Worm (Caenorhabditis elegans) whole organism, L1 larva: ENCODE measurements around the gene C18E9.7.

Source experiments
- C04F5.9 ChIP-seq: sonication (generic microtip); optimal IDR thresholded peaks from 2 replicates; lab custom pipeline; 2016; ENCODE audit warnings: missing genetic modification characterization, missing compliant biosample characterization
- F16B12.6 ChIP-seq: fragments of 150-350 bp; optimal IDR thresholded peaks from 2 replicates; lab custom pipeline; 2014; ENCODE audit warnings: missing biosample characterization, missing genetic modification characterization
- ceh-82 ChIP-seq, 3 experiments: fragments of 150-350 bp in 1 of 3; sonication (generic microtip) in 2 of 3; optimal IDR thresholded peaks; 2 replicates each; lab custom pipeline; 2014 to 2017; ENCODE audit warnings: missing biosample characterization in 3 of 3, missing genetic modification characterization in 3 of 3
- ceh-88 ChIP-seq: fragments of 200-800 bp; sonication (Bioruptor generic); IDR thresholded peaks from 2 replicates; pipeline ENCODE4 v1.3.6; 2022; ENCODE audit warnings: missing genetic modification characterization, missing compliant biosample characterization
- dpl-1 ChIP-seq, 3 experiments: fragments of 150-350 bp in 2 of 3; sonication (generic microtip) in 1 of 3; optimal IDR thresholded peaks; 2 replicates each; lab custom pipeline; 2014 to 2017; ENCODE audit warnings: missing biosample characterization in 3 of 3, missing genetic modification characterization in 3 of 3, missing genetic modification reagents in 3 of 3
- dsc-1 ChIP-seq: sonication (generic microtip); optimal IDR thresholded peaks from 2 replicates; lab custom pipeline; 2016; ENCODE audit warnings: mild to moderate bottlenecking, missing genetic modification characterization, missing compliant biosample characterization
- efl-1 ChIP-seq, 4 experiments: fragments of 150-350 bp; optimal IDR thresholded peaks in 3 of 4; peaks in 1 of 4; 1 replicate in 1 of 4; 2 replicates in 3 of 4; lab custom pipeline; 2014; ENCODE audit warnings: missing biosample characterization in 2 of 4, missing genetic modification characterization in 2 of 4, missing genetic modification reagents in 2 of 4
- egl-13 ChIP-seq: sonication (generic microtip); optimal IDR thresholded peaks from 2 replicates; lab custom pipeline; 2016; ENCODE audit warnings: missing genotype, missing genetic modification reagents, missing genetic modification characterization, missing compliant biosample characterization
- egl-27 ChIP-seq, 2 experiments: fragments of 150-350 bp in 1 of 2; sonication (generic microtip); optimal IDR thresholded peaks; 3 replicates each; lab custom pipeline; 2017 to 2018; ENCODE audit warnings: missing biosample characterization in 2 of 2, missing genetic modification characterization in 2 of 2, missing genetic modification reagents in 2 of 2
- elt-2 ChIP-seq: sonication (generic microtip); optimal IDR thresholded peaks from 2 replicates; lab custom pipeline; 2016; ENCODE audit warnings: missing genetic modification characterization, mild to moderate bottlenecking, inconsistent platforms, missing compliant biosample characterization, missing genetic modification reagents
- fkh-10 ChIP-seq: sonication (generic microtip); optimal IDR thresholded peaks from 2 replicates; lab custom pipeline; 2017; ENCODE audit warnings: missing biosample characterization, missing genetic modification reagents, missing genetic modification characterization
- hlh-17 ChIP-seq: fragments of 200-800 bp; sonication (Bioruptor generic); optimal IDR thresholded peaks from 2 replicates; lab custom pipeline; 2018; ENCODE audit warnings: missing genetic modification characterization, mild to moderate bottlenecking, missing compliant biosample characterization, moderate library complexity, borderline replicate concordance
- hpl-2 ChIP-seq: fragments of 150-350 bp; optimal IDR thresholded peaks from 2 replicates; lab custom pipeline; 2014; ENCODE audit warnings: missing biosample characterization, missing genetic modification reagents, missing genetic modification characterization
- irx-1 ChIP-seq: sonication (generic microtip); optimal IDR thresholded peaks from 2 replicates; lab custom pipeline; 2016; ENCODE audit warnings: missing genetic modification characterization, missing compliant biosample characterization
- lin-13 ChIP-seq: fragments of 150-350 bp; optimal IDR thresholded peaks from 2 replicates; lab custom pipeline; 2014; ENCODE audit warnings: missing biosample characterization, missing genetic modification reagents, missing genetic modification characterization
- lin-14 ChIP-seq: fragments of 200-800 bp; sonication (Bioruptor generic); optimal IDR thresholded peaks from 2 replicates; lab custom pipeline; 2018; ENCODE audit warnings: mild to moderate bottlenecking, missing genetic modification characterization, moderate library complexity, missing compliant biosample characterization
- lin-15B ChIP-seq: fragments of 150-350 bp; sonication (generic microtip); optimal IDR thresholded peaks from 3 replicates; lab custom pipeline; 2014; ENCODE audit warnings: missing biosample characterization, missing genetic modification characterization
- lin-35 ChIP-seq, 2 experiments: fragments of 150-350 bp; optimal IDR thresholded peaks; 2 replicates each; lab custom pipeline; 2014; ENCODE audit warnings: missing biosample characterization in 2 of 2, missing genetic modification characterization in 2 of 2, missing genetic modification reagents in 2 of 2
- lsy-2 ChIP-seq, 2 experiments: fragments of 150-350 bp; optimal IDR thresholded peaks; 2 replicates each; lab custom pipeline; 2014; ENCODE audit warnings: missing biosample characterization in 2 of 2, missing genetic modification characterization in 2 of 2
- mab-9 ChIP-seq: fragments of 200-800 bp; sonication (Bioruptor generic); IDR thresholded peaks from 2 replicates; pipeline ENCODE4 v1.3.6; 2022; ENCODE audit warnings: missing genetic modification reagents, missing genetic modification characterization, missing compliant biosample characterization
- mdl-1 ChIP-seq, 2 experiments: fragments of 150-350 bp; optimal IDR thresholded peaks; 2 replicates each; lab custom pipeline; 2014 to 2017; ENCODE audit warnings: missing biosample characterization in 2 of 2, missing genetic modification characterization in 2 of 2, inconsistent platforms in 1 of 2
- mep-1 ChIP-seq: fragments of 150-350 bp; optimal IDR thresholded peaks from 2 replicates; lab custom pipeline; 2014; ENCODE audit warnings: missing biosample characterization, missing genetic modification characterization
- nhr-12 ChIP-seq: sonication (generic microtip); optimal IDR thresholded peaks from 2 replicates; lab custom pipeline; 2017; ENCODE audit warnings: missing biosample characterization, missing genetic modification characterization
- nhr-20 ChIP-seq: sonication (generic microtip); optimal IDR thresholded peaks from 2 replicates; lab custom pipeline; 2016; ENCODE audit warnings: mild to moderate bottlenecking, missing genetic modification characterization, missing compliant biosample characterization
- nhr-76 ChIP-seq: sonication (generic microtip); optimal IDR thresholded peaks from 2 replicates; lab custom pipeline; 2017; ENCODE audit warnings: missing biosample characterization, missing genetic modification characterization
- nhr-77 ChIP-seq: fragments of 150-350 bp; optimal IDR thresholded peaks from 2 replicates; lab custom pipeline; 2014; ENCODE audit warnings: missing biosample characterization, missing genetic modification characterization
- pag-3 ChIP-seq: sonication (generic microtip); optimal IDR thresholded peaks from 2 replicates; lab custom pipeline; 2017; ENCODE audit warnings: missing genetic modification characterization, mild to moderate bottlenecking, missing compliant biosample characterization, antibody characterized with exemption, borderline replicate concordance; ENCODE audit not compliant: insufficient read depth
- skn-1 ChIP-seq: fragments of 150-350 bp; optimal IDR thresholded peaks from 2 replicates; lab custom pipeline; 2014; ENCODE audit warnings: missing biosample characterization, missing genetic modification characterization
- snu-23 ChIP-seq: sonication (generic microtip); optimal IDR thresholded peaks from 2 replicates; lab custom pipeline; 2016; ENCODE audit warnings: missing genetic modification characterization, missing compliant biosample characterization
- tbx-2 ChIP-seq: sonication (generic microtip); optimal IDR thresholded peaks from 2 replicates; lab custom pipeline; 2016; ENCODE audit warnings: missing genetic modification characterization, missing compliant biosample characterization
- unc-30 ChIP-seq: sonication (generic microtip); optimal IDR thresholded peaks from 2 replicates; lab custom pipeline; 2017; ENCODE audit warnings: missing biosample characterization, missing genetic modification characterization
- zag-1 ChIP-seq: fragments of 150-350 bp; optimal IDR thresholded peaks from 2 replicates; lab custom pipeline; 2014; ENCODE audit warnings: missing biosample characterization, missing genetic modification characterization
- ztf-4 ChIP-seq: fragments of 150-350 bp; optimal IDR thresholded peaks from 2 replicates; lab custom pipeline; 2014; ENCODE audit warnings: missing biosample characterization, missing genetic modification characterization

The C18E9.7 gene

DNA sequence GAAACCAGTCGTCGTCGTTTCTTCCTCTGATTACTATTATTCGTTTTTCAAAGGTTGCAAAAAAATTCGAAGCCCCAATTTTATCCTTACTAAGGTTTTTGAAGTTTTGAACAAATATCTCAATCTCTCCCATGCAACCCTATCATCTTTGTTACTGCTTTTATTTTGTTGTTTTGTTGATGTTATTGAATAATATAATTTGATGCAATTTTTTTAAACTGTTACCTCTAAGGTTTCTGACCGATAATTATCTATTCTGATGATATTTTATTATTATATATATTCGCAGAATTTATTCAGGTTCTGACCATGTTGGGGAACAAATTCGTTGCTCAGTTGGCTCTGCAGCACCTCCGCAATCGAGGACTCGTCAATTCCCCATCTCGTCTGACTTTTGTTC lies 13.5 kb upstream of the C18E9.7 start, which contains the start of gene ndub-2:
ndub-2 (plus strand) TSS at position 301 of the 400 bp plus-strand sequence.
- no peak for TF ChIP-seq efl-1 (optimal IDR thresholded peaks at IDR 0.05; lab: Kevin White, UChicago)
- TF ChIP-seq efl-1 (GFP tag; optimal IDR thresholded peaks at IDR 0.05 in 1 of 2; lab: Kevin White, UChicago): peak in 1 of 2 experiments; percentile 45
- no peak for TF ChIP-seq ceh-88 (GFP tag; lab: Robert Waterston, UW)
- no peak for TF ChIP-seq dpl-1 (GFP tag; optimal IDR thresholded peaks at IDR 0.05; lab: Kevin White, UChicago)

DNA sequence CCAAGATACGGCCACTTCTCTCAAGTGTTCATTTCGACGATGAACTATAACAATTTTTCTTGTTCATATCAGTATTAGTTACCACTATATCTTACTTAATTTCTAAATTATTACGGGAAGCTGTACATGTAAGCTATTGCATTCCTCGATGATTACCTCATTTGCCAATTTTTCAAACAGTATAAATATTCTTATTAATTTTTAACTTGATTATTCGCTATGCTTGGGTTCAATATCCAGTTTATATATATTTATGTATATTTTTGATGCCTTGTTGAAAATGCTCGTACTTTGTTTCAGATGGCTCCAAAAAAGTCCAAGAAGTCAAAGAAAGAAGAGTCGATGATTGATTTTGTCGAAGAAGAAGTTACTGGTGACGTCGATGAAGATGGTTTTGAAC lies 11.8 kb upstream of the C18E9.7 start, which contains the start of gene F44G4.1:
F44G4.1 (plus strand) TSS at position 301 of the 400 bp plus-strand sequence.
- TF ChIP-seq fkh-10 (GFP tag; lab: Kevin White, UChicago) (no peak), zag-1 (tag; lab: Kevin White, UChicago) (no peak), hlh-17 (GFP tag; lab: Kevin White, UChicago) (no peak), nhr-77 (tag; lab: Kevin White, UChicago) (no peak), F16B12.6 (tag; lab: Kevin White, UChicago) (no peak), ztf-4 (no peak), efl-1 (optimal IDR thresholded peaks at IDR 0.05; lab: Kevin White, UChicago) (no peak), efl-1 (GFP tag; optimal IDR thresholded peaks at IDR 0.05 in 1 of 2; lab: Kevin White, UChicago) (no peak), ceh-88 (GFP tag; lab: Robert Waterston, UW) (no peak), snu-23 (no peak), nhr-12 (tag; lab: Kevin White, UChicago) (no peak), unc-30 (tag; lab: Kevin White, UChicago) (no peak), lin-13 (GFP tag; lab: Kevin White, UChicago) (no peak), C04F5.9 (no peak), lin-15B (tag; lab: Kevin White, UChicago) (no peak), nhr-20 (no peak)

- TF ChIP-seq lsy-2 (tag; optimal IDR thresholded peaks at IDR 0.05; lab: Kevin White, UChicago): peak; percentile 84 to 97
- no peak for TF ChIP-seq mdl-1 (tag; optimal IDR thresholded peaks at IDR 0.05; lab: Kevin White, UChicago)
- TF ChIP-seq dpl-1 (GFP tag; optimal IDR thresholded peaks at IDR 0.05; lab: Kevin White, UChicago): peak in 2 of 3 experiments; percentile 8 to 41
- peak; percentile 74 for TF ChIP-seq F16B12.6 (tag; lab: Kevin White, UChicago)
- TF ChIP-seq egl-13 (tag; lab: Kevin White, UChicago): no peak
- peak in 1 of 2 experiments; percentile 5 for TF ChIP-seq efl-1 (optimal IDR thresholded peaks at IDR 0.05; lab: Kevin White, UChicago)
- peak in 1 of 2 experiments; percentile 8 for TF ChIP-seq efl-1 (GFP tag; optimal IDR thresholded peaks at IDR 0.05 in 1 of 2; lab: Kevin White, UChicago)
- TF ChIP-seq skn-1 (tag; lab: Kevin White, UChicago): peak; percentile 1
- TF ChIP-seq mep-1 (tag; lab: Kevin White, UChicago): peak; percentile 28
Observed at ce11 chrII:8992780-8993179, 10.2 kb upstream of the C18E9.7 start, which contains the start of gene ooc-5. TSS of gene ooc-5 (plus strand) at chrII:8993160.

ce11 chrII:8991602-8992001 lies 9.0 kb upstream of the C18E9.7 start:
- TF ChIP-seq zag-1 (tag; lab: Kevin White, UChicago): no peak
- TF ChIP-seq ceh-82 (tag; optimal IDR thresholded peaks at IDR 0.05; lab: Kevin White, UChicago): no peak
- no peak for TF ChIP-seq efl-1 (optimal IDR thresholded peaks at IDR 0.05; lab: Kevin White, UChicago)
- peak in 1 of 2 experiments; percentile 49 for TF ChIP-seq efl-1 (GFP tag; optimal IDR thresholded peaks at IDR 0.05 in 1 of 2; lab: Kevin White, UChicago)
- no peak for TF ChIP-seq skn-1 (tag; lab: Kevin White, UChicago)
- TF ChIP-seq lin-35 (GFP tag; optimal IDR thresholded peaks at IDR 0.05; lab: Kevin White, UChicago): peak in 1 of 2 experiments; percentile 31
- no peak for TF ChIP-seq tbx-2 (tag; lab: Kevin White, UChicago)
- TF ChIP-seq F16B12.6 (tag; lab: Kevin White, UChicago): no peak
- TF ChIP-seq nhr-76 (tag; lab: Kevin White, UChicago): no peak
- no peak for TF ChIP-seq dsc-1

DNA sequence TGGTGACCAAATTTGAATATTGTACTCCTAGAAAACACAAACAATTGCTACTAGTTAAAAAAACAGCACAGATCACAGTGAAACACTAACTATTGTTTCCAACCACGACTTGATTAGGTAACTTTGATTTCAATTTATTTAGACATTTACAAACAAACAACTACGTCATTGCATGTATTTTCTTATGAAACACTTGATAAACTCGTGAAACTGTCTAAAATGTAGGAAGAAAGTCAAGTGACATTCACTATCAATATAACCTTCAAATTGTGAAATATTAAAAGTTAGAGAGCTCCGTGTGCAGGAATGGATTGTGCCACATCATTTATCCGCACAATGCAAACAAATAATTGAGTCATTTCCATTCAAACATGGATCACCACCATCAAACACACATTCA lies 7.7 kb upstream of the C18E9.7 start:
- TF ChIP-seq pag-3: no peak
- no peak for TF ChIP-seq dpl-1 (GFP tag; optimal IDR thresholded peaks at IDR 0.05; lab: Kevin White, UChicago)
- no peak for TF ChIP-seq irx-1 (tag; lab: Kevin White, UChicago)
- no peak for TF ChIP-seq egl-27 (tag; optimal IDR thresholded peaks at IDR 0.05; lab: Kevin White, UChicago)
- no peak for TF ChIP-seq mab-9 (GFP tag; lab: Robert Waterston, UW)
- no peak for TF ChIP-seq nhr-12 (tag; lab: Kevin White, UChicago)
- TF ChIP-seq elt-2 (tag; lab: Kevin White, UChicago): peak; percentile 19
- no peak for TF ChIP-seq dsc-1
- peak; percentile 1 for TF ChIP-seq hpl-2 (GFP tag; lab: Kevin White, UChicago)
- TF ChIP-seq lin-35 (GFP tag; optimal IDR thresholded peaks at IDR 0.05; lab: Kevin White, UChicago): peak in 1 of 2 experiments; percentile 20
- no peak for TF ChIP-seq lin-14
